Fruit fly (Drosophila melanogaster): ENCODE measurements around the gene Ddx56.

Gene Ddx56

dm6 chrX:21339476-21339931 is 48.2 kb downstream of the Ddx56 start, which contains the start of the genes tty and fliI (continued):
- TF ChIP-seq Poxn (GFP tag; IDR thresholded peaks at IDR 0.05) (0 out of 2 replicates have a peak, but pooled peaks have one; percentile 42), danr (GFP tag; IDR thresholded peaks at IDR 0.05) (peak; percentile 60; the same call in 1 of the 2 replicates), CG9932 (GFP tag; IDR thresholded peaks at IDR 0.05) (peak; percentile 91), amos (GFP tag; IDR thresholded peaks at IDR 0.05; ENCODE audit: partially characterized antibody) (peak; percentile 41), CG7271 (tag; optimal IDR thresholded peaks at IDR 0.05) (no peak), Taf1 (GFP tag; IDR thresholded peaks at IDR 0.05) (peak; percentile 84), Hmx (GFP tag; optimal IDR thresholded peaks at IDR 0.05) (no peak), CG4328 (GFP tag; optimal IDR thresholded peaks at IDR 0.05) (no peak), NfI (GFP tag; optimal IDR thresholded peaks at IDR 0.05) (peak; percentile 82), Aef1 (GFP tag; IDR thresholded peaks at IDR 0.05) (peak; percentile 91), CG8281 (tag; optimal IDR thresholded peaks at IDR 0.05) (peak; percentile 28), CG11723 (GFP tag; optimal IDR thresholded peaks at IDR 0.05) (peak; percentile 28), otp (GFP tag; IDR thresholded peaks at IDR 0.05) (peak; percentile 84), esg (GFP tag; conservative IDR thresholded peaks at IDR 0.05) (peak; percentile 86), Ets97D (GFP tag; optimal IDR thresholded peaks at IDR 0.05) (peak; percentile 86), CG4282 (GFP tag; optimal IDR thresholded peaks at IDR 0.05) (peak; percentile 56), CG7928 (GFP tag; optimal IDR thresholded peaks at IDR 0.05) (peak; percentile 46), E2f2 (GFP tag; IDR thresholded peaks at IDR 0.05) (peak; percentile 80), CG42726 (GFP tag; IDR thresholded peaks at IDR 0.05; ENCODE audit: partially characterized antibody) (0 out of 2 replicates have a peak, but pooled peaks have one; percentile 41), CG2202 (tag; optimal IDR thresholded peaks at IDR 0.05) (peak; percentile 27), fru (optimal IDR thresholded peaks at IDR 0.05) (no peak), CG9817 (tag; optimal IDR thresholded peaks at IDR 0.05) (peak; percentile 72), Gsc (GFP tag; IDR thresholded peaks at IDR 0.05) (peak; percentile 80), ham (GFP tag; IDR thresholded peaks at IDR 0.05) (peak; percentile 67; the same call in 1 of the 2 replicates), CG5953 (GFP tag; IDR thresholded peaks at IDR 0.05) (peak; percentile 69; the same call in 1 of the 2 replicates), CG3281 (GFP tag; optimal IDR thresholded peaks at IDR 0.05) (peak; percentile 74), pho (GFP tag; optimal IDR thresholded peaks at IDR 0.05) (peak; percentile 81), CG2199 (GFP tag; IDR thresholded peaks at IDR 0.05) (peak; percentile 78), CG4854 (GFP tag; optimal IDR thresholded peaks at IDR 0.05) (peak; percentile 72), kah (GFP tag; optimal IDR thresholded peaks at IDR 0.05) (peak; percentile 6), Hey (tag; optimal IDR thresholded peaks at IDR 0.05) (no peak), Tbp (GFP tag; optimal IDR thresholded peaks at IDR 0.05) (no peak), dan (GFP tag; IDR thresholded peaks at IDR 0.05) (peak; percentile 52; the same call in 1 of the 2 replicates), wek (GFP tag; optimal IDR thresholded peaks at IDR 0.05) (peak; percentile 33), knrl (GFP tag; IDR thresholded peaks at IDR 0.05; ENCODE audit: partially characterized antibody) (peak; percentile 37; the same call in 1 of the 3 replicates), GATAe (GFP tag; conservative IDR thresholded peaks at IDR 0.05) (peak; percentile 45; the same call in 1 of the 2 replicates), CG14965 (GFP tag; optimal IDR thresholded peaks at IDR 0.05; ENCODE audit: borderline replicate concordance) (no peak), slp2 (GFP tag; optimal IDR thresholded peaks at IDR 0.05) (peak; percentile 80), Fer2 (tag; optimal IDR thresholded peaks at IDR 0.05) (peak; percentile 1), Nf-YC (tag; optimal IDR thresholded peaks at IDR 0.05) (peak; percentile 22), Atf3 (GFP tag; optimal IDR thresholded peaks at IDR 0.05) (peak; percentile 76), Abd-B (GFP tag; optimal IDR thresholded peaks at IDR 0.05) (peak; percentile 89), tup (GFP tag; optimal IDR thresholded peaks at IDR 0.05) (peak; percentile 30), kay (GFP tag; optimal IDR thresholded peaks at IDR 0.05) (peak; percentile 50), CG2116 (GFP tag; optimal IDR thresholded peaks at IDR 0.05) (peak; percentile 74), ab (GFP tag; optimal IDR thresholded peaks at IDR 0.05) (peak; percentile 24), p53 (GFP tag; optimal IDR thresholded peaks at IDR 0.05) (peak; percentile 48), CG18011 (GFP tag; optimal IDR thresholded peaks at IDR 0.05) (peak; percentile 69), inv (GFP tag; IDR thresholded peaks at IDR 0.05; ENCODE audit: partially characterized antibody) (peak; percentile 32; the same call in 1 of the 2 replicates), Med (GFP tag) (peak; percentile 98)
